Worm (Caenorhabditis elegans) whole organism, L2 larva: Measurements from ENCODE around the gene C09G12.17.

Experiments
- C34F6.9 ChIP-seq: fragments of 150-350 bp; optimal IDR thresholded peaks from 2 replicates; lab custom pipeline; 2014; ENCODE audit warnings: missing biosample characterization, missing genetic modification characterization
- ama-1 ChIP-seq: fragments of 150-350 bp; optimal IDR thresholded peaks from 2 replicates; lab custom pipeline; 2018; ENCODE audit warnings: inconsistent platforms
- gmeb-1 ChIP-seq: fragments of 150-350 bp; optimal IDR thresholded peaks from 2 replicates; lab custom pipeline; 2014; ENCODE audit warnings: missing biosample characterization, missing genetic modification characterization
- lin-13 ChIP-seq: fragments of 150-350 bp; optimal IDR thresholded peaks from 2 replicates; lab custom pipeline; 2014; ENCODE audit warnings: missing biosample characterization, missing genetic modification reagents, missing genetic modification characterization
- nhr-6 ChIP-seq: fragments of 150-350 bp; optimal IDR thresholded peaks from 2 replicates; lab custom pipeline; 2014; ENCODE audit warnings: missing biosample characterization, missing genetic modification characterization
- sem-4 ChIP-seq: fragments of 150-350 bp; optimal IDR thresholded peaks from 2 replicates; lab custom pipeline; 2014; ENCODE audit warnings: missing biosample characterization, missing genetic modification reagents, missing genetic modification characterization
- unc-62 ChIP-seq: fragments of 150-350 bp; optimal IDR thresholded peaks from 2 replicates; lab custom pipeline; 2014; ENCODE audit warnings: missing biosample characterization, missing genetic modification reagents, missing genetic modification characterization

DNA sequence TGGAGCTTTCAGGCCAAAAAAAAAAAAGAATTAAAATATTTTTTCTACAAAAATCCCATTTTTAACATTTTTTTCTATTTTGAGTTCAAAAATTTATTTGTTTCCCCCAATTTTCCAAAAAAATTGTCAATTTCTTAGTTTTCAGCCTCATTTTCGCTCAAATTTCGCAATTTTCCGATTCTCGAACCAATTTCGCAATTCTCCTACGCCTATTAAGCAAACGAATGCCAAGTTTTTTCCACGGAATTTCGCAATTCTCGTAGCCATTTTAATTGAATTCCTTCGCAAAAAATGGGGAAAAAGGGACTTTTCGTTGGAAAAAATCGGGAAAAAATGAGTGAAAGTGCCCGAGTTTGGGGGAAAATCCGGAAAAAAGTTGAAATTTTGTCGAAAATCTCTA lies 24.1 kb upstream of the C09G12.17 start:
- TF ChIP-seq nhr-6 (tag; lab: Kevin White, UChicago) (no peak), gmeb-1 (tag; lab: Kevin White, UChicago) (no peak), lin-13 (GFP tag; lab: Kevin White, UChicago) (no peak), ama-1 (lab: Kevin White, UChicago) (no peak), sem-4 (tag; lab: Kevin White, UChicago) (no peak), C34F6.9 (tag; lab: Kevin White, UChicago) (no peak), unc-62 (GFP tag; lab: Kevin White, UChicago) (no peak)
